Worm (Caenorhabditis elegans): ENCODE results near the gene ugt-49.

DNA sequence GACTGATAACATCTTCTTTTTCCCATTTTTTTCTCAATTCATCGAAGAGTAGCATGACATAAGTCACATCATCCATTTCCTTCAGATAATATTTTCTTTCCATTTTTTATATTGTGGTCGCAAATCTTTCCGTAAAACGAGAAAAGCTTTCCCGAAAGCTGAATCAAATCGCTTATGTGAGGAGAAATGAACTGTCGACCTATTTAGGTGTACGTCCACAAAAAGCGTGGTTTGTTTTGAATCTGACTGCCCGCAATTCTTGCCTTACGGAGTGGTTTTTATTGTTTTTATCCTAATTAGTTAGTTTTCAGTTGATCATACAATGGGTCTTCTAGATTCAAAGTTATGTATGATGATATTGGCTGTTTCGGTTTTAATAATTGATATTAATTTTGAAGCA is 13.9 kb upstream of the ugt-49 start, which contains the start of gene ttll-15:
- TF ChIP-seq ztf-29 (GFP tag; IDR thresholded peaks at IDR 0.05) (no peak), klf-2 (GFP tag; conservative IDR thresholded peaks at IDR 0.05) (no peak), med-1 (GFP tag; optimal IDR thresholded peaks at IDR 0.05; ENCODE audit: insufficient read depth) (no peak), flt-1 (GFP tag; IDR thresholded peaks at IDR 0.05) (no peak), ztf-23 (GFP tag; IDR thresholded peaks at IDR 0.05) (no peak), cog-1 (tag; optimal IDR thresholded peaks at IDR 0.05) (no peak), tab-1 (GFP tag; IDR thresholded peaks at IDR 0.05) (no peak)

Data from whole organism, midembryonic.